Worm (Caenorhabditis elegans): ENCODE measurements around the gene fis-1.

DNA sequence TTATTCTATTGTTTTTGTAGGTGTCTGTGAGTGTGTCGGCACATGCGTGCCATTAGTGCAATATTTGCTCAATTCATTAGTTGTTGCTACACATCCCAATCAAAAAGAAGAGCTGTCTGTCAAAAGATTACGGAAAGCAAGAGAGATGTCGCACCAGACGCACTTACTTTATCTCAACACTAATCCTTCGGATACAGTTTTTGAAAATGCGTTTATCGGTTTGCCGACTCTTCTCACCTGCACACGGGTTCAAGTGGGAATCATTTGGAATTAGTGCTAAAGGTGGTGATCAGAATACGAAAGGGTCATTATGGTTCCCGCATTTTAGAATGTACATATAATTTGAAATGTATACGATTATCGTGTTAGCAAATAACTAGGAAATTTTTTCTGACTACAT, 46.3 kb downstream of the fis-1 start:
- TF ChIP-seq ZK546.5 (tag; optimal IDR thresholded peaks at IDR 0.05) (no peak), ztf-4 (tag; optimal IDR thresholded peaks at IDR 0.05) (no peak), alr-1 (tag; optimal IDR thresholded peaks at IDR 0.05) (no peak), aly-2 (tag; optimal IDR thresholded peaks at IDR 0.05) (no peak), crh-2 (tag; optimal IDR thresholded peaks at IDR 0.05) (no peak), C34F6.9 (tag; optimal IDR thresholded peaks at IDR 0.05) (no peak), lsy-2 (tag; optimal IDR thresholded peaks at IDR 0.05) (no peak), nhr-77 (tag; optimal IDR thresholded peaks at IDR 0.05) (no peak), fos-1 (tag; optimal IDR thresholded peaks at IDR 0.05) (no peak), elt-3 (tag; optimal IDR thresholded peaks at IDR 0.05) (no peak), nhr-6 (tag; optimal IDR thresholded peaks at IDR 0.05) (no peak)
